Fruit fly (Drosophila melanogaster) whole organism: ENCODE measurements around the gene SuUR.

Source experiments
- CG8478 ChIP-seq: fragments of >200 bp; optimal IDR thresholded peaks from 2 replicates; lab custom pipeline; 2018; ENCODE audit warnings: inconsistent platforms
- Dll ChIP-seq: fragments of >200 bp; optimal IDR thresholded peaks from 2 replicates; lab custom pipeline; 2017
- pan ChIP-seq: fragments of >200 bp; optimal IDR thresholded peaks from 2 replicates; lab custom pipeline; 2017
- usp ChIP-seq: fragments of >200 bp; optimal IDR thresholded peaks from 2 replicates; lab custom pipeline; 2017; ENCODE audit warnings: missing biosample characterization, missing genetic modification characterization, mixed read lengths

dm6 chr3L:11096195-11096908, 31.6 kb downstream of the SuUR start, which contains the start of the genes CG46439, Iyd and CG33947:
- TF ChIP-seq CG8478 (lab: Kevin White, UChicago) (no peak), usp (GFP tag; lab: Kevin White, UChicago) (no peak), Dll (lab: Kevin White, UChicago) (no peak), pan (no peak)
